Worm (Caenorhabditis elegans) whole organism, late embryonic: Measurements from ENCODE around the gene C37C3.2.

Source experiments
- ahr-1 ChIP-seq: sonication (generic microtip); optimal IDR thresholded peaks from 2 replicates; lab custom pipeline; 2016; ENCODE audit warnings: missing genetic modification characterization, missing compliant biosample characterization
- hlh-30 ChIP-seq: sonication (generic microtip); optimal IDR thresholded peaks from 2 replicates; lab custom pipeline; 2017; ENCODE audit warnings: antibody characterized with exemption, missing genetic modification characterization, missing compliant biosample characterization; ENCODE audit not compliant: insufficient read depth
- sox-2 ChIP-seq: fragments of 200-800 bp; sonication (Bioruptor generic); IDR thresholded peaks from 2 replicates; pipeline ENCODE4 v1.3.6; 2022; ENCODE audit warnings: missing genetic modification reagents, missing genetic modification characterization, missing compliant biosample characterization

C37C3.2 gene

DNA sequence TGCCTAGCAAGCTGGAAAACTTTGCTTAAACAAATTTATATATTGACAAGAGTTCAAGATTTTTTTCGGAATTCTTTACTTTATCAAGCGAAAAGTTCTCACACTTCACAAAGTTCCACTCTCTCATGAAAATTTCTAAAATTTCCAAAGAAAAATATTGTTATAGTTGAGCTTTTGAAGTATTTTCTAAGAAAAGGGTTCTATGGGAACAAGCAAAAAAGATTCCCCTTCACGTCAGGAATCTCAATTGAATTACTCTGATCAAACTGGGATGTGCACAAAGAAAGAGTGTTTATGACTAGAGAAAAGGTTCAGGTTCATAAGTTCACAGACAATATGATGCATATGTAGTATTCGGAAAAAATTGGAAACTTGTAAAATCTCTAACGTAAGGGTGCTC is 48.6 kb downstream of the C37C3.2 start:
- no peak for TF ChIP-seq hlh-30
- TF ChIP-seq ahr-1 (tag; lab: Kevin White, UChicago), result no peak
- TF ChIP-seq sox-2 (GFP tag; lab: Robert Waterston, UW), result no peak
